Worm (Caenorhabditis elegans) whole organism, young adult: ENCODE measurements around the gene odr-10.

Experiments
- D2030.7 ChIP-seq: fragments of 200-800 bp; sonication (Bioruptor generic); IDR thresholded peaks from 2 replicates; pipeline ENCODE4 v1.3.6; 2022; ENCODE audit warnings: missing genetic modification reagents, missing genetic modification characterization, missing compliant biosample characterization
- F10E7.11 ChIP-seq: sonication (generic microtip); optimal IDR thresholded peaks from 2 replicates; lab custom pipeline; 2017; ENCODE audit warnings: mild to moderate bottlenecking, missing genetic modification characterization, moderate library complexity, missing compliant biosample characterization
- F22D6.2 ChIP-seq: sonication (generic microtip); optimal IDR thresholded peaks from 2 replicates; lab custom pipeline; 2016; ENCODE audit warnings: mild to moderate bottlenecking, missing genetic modification characterization, missing compliant biosample characterization
- F39B2.1 ChIP-seq: fragments of 200-800 bp; sonication (Bioruptor generic); IDR thresholded peaks from 2 replicates; pipeline ENCODE4 v1.3.6; 2022; ENCODE audit warnings: missing genetic modification reagents, missing genetic modification characterization, missing compliant biosample characterization
- F57C9.4 ChIP-seq: sonication (generic microtip); optimal IDR thresholded peaks from 2 replicates; lab custom pipeline; 2017; ENCODE audit warnings: mild to moderate bottlenecking, missing genetic modification characterization, missing compliant biosample characterization
- K11D2.4 ChIP-seq: fragments of 200-800 bp; sonication (Bioruptor generic); IDR thresholded peaks from 2 replicates; pipeline ENCODE4 v1.3.6; 2022; ENCODE audit warnings: missing genetic modification reagents, missing genetic modification characterization, missing compliant biosample characterization
- Y53G8AR.9 ChIP-seq: fragments of 200-800 bp; sonication (Bioruptor generic); conservative IDR thresholded peaks from 2 replicates; pipeline ENCODE4 v1.3.6; 2022; ENCODE audit warnings: missing genetic modification reagents, missing genetic modification characterization, missing compliant biosample characterization
- Y67H2A.10 ChIP-seq: fragments of 200-800 bp; sonication (Bioruptor generic); conservative IDR thresholded peaks from 2 replicates; pipeline ENCODE4 v1.3.6; 2022; ENCODE audit warnings: missing genetic modification reagents, missing genetic modification characterization, missing compliant biosample characterization
- Y95B8A.8 ChIP-seq: fragments of 200-800 bp; sonication (Bioruptor generic); IDR thresholded peaks from 2 replicates; pipeline ENCODE4 v1.3.6; 2022; ENCODE audit warnings: missing genetic modification reagents, missing genetic modification characterization, missing compliant biosample characterization
- ama-1 ChIP-seq, 3 experiments: fragments of 150-350 bp in 1 of 3; sonication (generic microtip) in 2 of 3; optimal IDR thresholded peaks; 2 replicates each; lab custom pipeline; 2014 to 2018; ENCODE audit warnings: missing biosample characterization in 2 of 3, missing genetic modification characterization in 2 of 3, missing genetic modification reagents in 2 of 3
- aptf-2 ChIP-seq: fragments of 200-800 bp; sonication (Bioruptor generic); conservative IDR thresholded peaks from 2 replicates; pipeline ENCODE4 v1.3.6; 2022; ENCODE audit warnings: missing genetic modification reagents, missing genetic modification characterization, missing compliant biosample characterization
- aptf-3 ChIP-seq: fragments of 200-800 bp; sonication (Bioruptor generic); IDR thresholded peaks from 2 replicates; pipeline ENCODE4 v1.3.6; 2022; ENCODE audit warnings: missing genetic modification characterization, missing compliant biosample characterization
- atf-7 ChIP-seq: sonication (generic microtip); optimal IDR thresholded peaks from 2 replicates; lab custom pipeline; 2017; ENCODE audit warnings: mild to moderate bottlenecking, missing genetic modification characterization, missing compliant biosample characterization
- athp-1 ChIP-seq: sonication (generic microtip); optimal IDR thresholded peaks from 2 replicates; lab custom pipeline; 2017; ENCODE audit warnings: mild to moderate bottlenecking, missing genetic modification characterization, missing compliant biosample characterization
- attf-6 ChIP-seq: fragments of 200-800 bp; sonication (Bioruptor generic); IDR thresholded peaks from 2 replicates; pipeline ENCODE4 v1.3.6; 2022; ENCODE audit warnings: missing genetic modification reagents, missing genetic modification characterization, missing compliant biosample characterization
- bed-1 ChIP-seq: fragments of 200-800 bp; sonication (Bioruptor generic); IDR thresholded peaks from 2 replicates; pipeline ENCODE4 v1.3.6; 2022; ENCODE audit warnings: missing genetic modification reagents, missing genetic modification characterization, missing compliant biosample characterization
- bed-2 ChIP-seq: fragments of 200-800 bp; sonication (Bioruptor generic); IDR thresholded peaks from 2 replicates; pipeline ENCODE4 v1.3.6; 2022; ENCODE audit warnings: missing genetic modification reagents, missing genetic modification characterization, missing compliant biosample characterization
- ceh-58 ChIP-seq: fragments of 200-800 bp; sonication (Bioruptor generic); IDR thresholded peaks from 2 replicates; pipeline ENCODE4 v1.3.6; 2022; ENCODE audit warnings: missing genetic modification characterization, missing compliant biosample characterization
- dox-1 ChIP-seq: fragments of 200-800 bp; sonication (Bioruptor generic); IDR thresholded peaks from 2 replicates; pipeline ENCODE4 v1.3.6; 2022; ENCODE audit warnings: missing genetic modification reagents, missing genetic modification characterization, missing compliant biosample characterization
- dpl-1 ChIP-seq: fragments of 150-350 bp; optimal IDR thresholded peaks from 2 replicates; lab custom pipeline; 2014; ENCODE audit warnings: missing biosample characterization, missing genetic modification reagents, missing genetic modification characterization
- efl-1 ChIP-seq: fragments of 150-350 bp; optimal IDR thresholded peaks from 2 replicates; lab custom pipeline; 2014; ENCODE audit warnings: missing biosample characterization, missing genetic modification reagents, missing genetic modification characterization
- fkh-3 ChIP-seq: sonication (generic microtip); optimal IDR thresholded peaks from 2 replicates; lab custom pipeline; 2016; ENCODE audit warnings: mild to moderate bottlenecking, missing genetic modification characterization, missing compliant biosample characterization
- gei-17 ChIP-seq: fragments of 200-800 bp; sonication (Bioruptor generic); optimal IDR thresholded peaks from 2 replicates; lab custom pipeline; 2018; ENCODE audit warnings: mild to moderate bottlenecking, missing genetic modification characterization, missing compliant biosample characterization
- hmg-1.2 ChIP-seq: fragments of 200-800 bp; sonication (Bioruptor generic); IDR thresholded peaks from 2 replicates; pipeline ENCODE4 v1.3.6; 2022; ENCODE audit warnings: missing genetic modification reagents, missing genetic modification characterization, missing compliant biosample characterization
- hmg-20 ChIP-seq: fragments of 200-800 bp; sonication (Bioruptor generic); IDR thresholded peaks from 2 replicates; pipeline ENCODE4 v1.3.6; 2022; ENCODE audit warnings: missing genetic modification reagents, missing genetic modification characterization, missing compliant biosample characterization
- hsf-1 ChIP-seq: fragments of 200-800 bp; sonication (Bioruptor generic); IDR thresholded peaks from 2 replicates; pipeline ENCODE4 v1.3.6; 2022; ENCODE audit warnings: missing genetic modification reagents, missing genetic modification characterization, missing compliant biosample characterization
- lag-1 ChIP-seq: fragments of 200-800 bp; sonication (Bioruptor generic); IDR thresholded peaks from 2 replicates; pipeline ENCODE4 v1.3.6; 2022; ENCODE audit warnings: missing genetic modification reagents, missing genetic modification characterization, missing compliant biosample characterization
- lin-26 ChIP-seq: fragments of 200-800 bp; sonication (Bioruptor generic); IDR thresholded peaks from 2 replicates; pipeline ENCODE4 v1.3.6; 2022; ENCODE audit warnings: missing genetic modification reagents, missing genetic modification characterization, missing compliant biosample characterization
- lin-35 ChIP-seq, 3 experiments: fragments of 150-350 bp in 2 of 3; sonication (generic microtip) in 1 of 3; optimal IDR thresholded peaks; 2 replicates each; lab custom pipeline; 2014 to 2018; ENCODE audit warnings: missing biosample characterization in 3 of 3, missing genetic modification characterization in 3 of 3, missing genetic modification reagents in 3 of 3
- lin-40 ChIP-seq: sonication (generic microtip); optimal IDR thresholded peaks from 2 replicates; lab custom pipeline; 2016; ENCODE audit warnings: missing genetic modification characterization, mild to moderate bottlenecking, missing compliant biosample characterization, missing genotype, missing genetic modification reagents
- lin-54 ChIP-seq: fragments of 200-800 bp; sonication (Bioruptor generic); optimal IDR thresholded peaks from 2 replicates; lab custom pipeline; 2018; ENCODE audit warnings: mild to moderate bottlenecking, missing genetic modification characterization, missing compliant biosample characterization
- lsl-1 ChIP-seq: fragments of 200-800 bp; sonication (Bioruptor generic); optimal IDR thresholded peaks from 2 replicates; lab custom pipeline; 2018; ENCODE audit warnings: mild to moderate bottlenecking, missing genetic modification characterization, moderate library complexity, missing compliant biosample characterization
- madf-10 ChIP-seq: sonication (generic microtip); optimal IDR thresholded peaks from 2 replicates; lab custom pipeline; 2016; ENCODE audit warnings: mild to moderate bottlenecking, missing genetic modification characterization, missing compliant biosample characterization
- madf-6 ChIP-seq: fragments of 200-800 bp; sonication (Bioruptor generic); IDR thresholded peaks from 2 replicates; pipeline ENCODE4 v1.3.6; 2022; ENCODE audit warnings: missing genetic modification reagents, missing genetic modification characterization, missing compliant biosample characterization
- mel-28 ChIP-seq: sonication (generic microtip); optimal IDR thresholded peaks from 2 replicates; lab custom pipeline; 2016; ENCODE audit warnings: borderline replicate concordance, mild to moderate bottlenecking, missing genetic modification characterization, missing compliant biosample characterization
- mes-4 ChIP-seq: sonication (generic microtip); optimal IDR thresholded peaks from 2 replicates; lab custom pipeline; 2016; ENCODE audit warnings: missing genotype, missing genetic modification characterization, missing compliant biosample characterization
- nfya-1 ChIP-seq: sonication (generic microtip); optimal IDR thresholded peaks from 2 replicates; lab custom pipeline; 2017; ENCODE audit warnings: antibody characterized with exemption, missing compliant biosample characterization, missing genetic modification characterization, borderline replicate concordance; ENCODE audit not compliant: insufficient read depth
- nhr-80 ChIP-seq: sonication (generic microtip); optimal IDR thresholded peaks from 2 replicates; lab custom pipeline; 2016; ENCODE audit warnings: missing genetic modification characterization, missing compliant biosample characterization
- nhr-90 ChIP-seq: sonication (generic microtip); optimal IDR thresholded peaks from 2 replicates; lab custom pipeline; 2016; ENCODE audit warnings: missing genotype, mild to moderate bottlenecking, missing genetic modification characterization, missing compliant biosample characterization
- snpc-3.4 ChIP-seq: sonication (generic microtip); optimal IDR thresholded peaks from 2 replicates; lab custom pipeline; 2017; ENCODE audit warnings: missing genetic modification characterization, mild to moderate bottlenecking, missing compliant biosample characterization, antibody characterized with exemption, moderate library complexity, missing genotype, missing genetic modification reagents
- tbp1 ChIP-seq: fragments of 200-800 bp; sonication (Bioruptor generic); optimal IDR thresholded peaks from 2 replicates; lab custom pipeline; 2018; ENCODE audit warnings: mild to moderate bottlenecking, missing genetic modification characterization, missing compliant biosample characterization
- tbx-9 ChIP-seq: sonication (generic microtip); optimal IDR thresholded peaks from 2 replicates; lab custom pipeline; 2016; ENCODE audit warnings: borderline replicate concordance, missing genetic modification characterization, inconsistent platforms, missing compliant biosample characterization
- tlf-1 ChIP-seq: fragments of 200-800 bp; sonication (Bioruptor generic); optimal IDR thresholded peaks from 2 replicates; lab custom pipeline; 2018; ENCODE audit warnings: mild to moderate bottlenecking, missing genetic modification characterization, missing compliant biosample characterization
- unc-130 ChIP-seq: sonication (generic microtip); optimal IDR thresholded peaks from 2 replicates; lab custom pipeline; 2016; ENCODE audit warnings: missing genetic modification reagents, missing genetic modification characterization, missing compliant biosample characterization
- zim-3 ChIP-seq: sonication (generic microtip); optimal IDR thresholded peaks from 2 replicates; lab custom pipeline; 2017; ENCODE audit warnings: mild to moderate bottlenecking, missing genetic modification characterization, moderate library complexity, missing compliant biosample characterization
- ztf-18 ChIP-seq: sonication (generic microtip); optimal IDR thresholded peaks from 2 replicates; lab custom pipeline; 2016; ENCODE audit warnings: missing genotype, mild to moderate bottlenecking, missing genetic modification characterization, missing compliant biosample characterization
- ztf-25 ChIP-seq: fragments of 200-800 bp; sonication (Bioruptor generic); IDR thresholded peaks from 2 replicates; pipeline ENCODE4 v1.3.6; 2022; ENCODE audit warnings: missing genetic modification reagents, missing genetic modification characterization, missing compliant biosample characterization
- ztf-28 ChIP-seq: fragments of 200-800 bp; sonication (Bioruptor generic); IDR thresholded peaks from 2 replicates; pipeline ENCODE4 v1.3.6; 2022; ENCODE audit warnings: missing genetic modification reagents, missing genetic modification characterization, missing compliant biosample characterization

odr-10 gene

ce11 chrX:6867707-6868106 is 2.0 kb upstream of the odr-10 start (continued):
- TF ChIP-seq lag-1 (GFP tag; lab: Robert Waterston, UW), result no peak
- TF ChIP-seq F10E7.11 (tag; lab: Kevin White, UChicago), result peak; percentile 60
- TF ChIP-seq bed-1 (GFP tag; lab: Robert Waterston, UW), result 0 out of 2 replicates have a peak, but pooled peaks have one; percentile 66
- peak; percentile 88 for TF ChIP-seq D2030.7 (GFP tag; lab: Robert Waterston, UW)
- TF ChIP-seq tbx-9, result no peak
- TF ChIP-seq K11D2.4 (GFP tag; lab: Robert Waterston, UW), result 0 out of 2 replicates have a peak, but pooled peaks have one; percentile 47
- TF ChIP-seq atf-7, result peak; percentile 58
- peak; percentile 86 for TF ChIP-seq ztf-25
- no peak for TF ChIP-seq aptf-2 (GFP tag; lab: Robert Waterston, UW)
- peak; percentile 94 for TF ChIP-seq tbp1 (GFP tag; lab: Kevin White, UChicago)
- peak; percentile 84 for TF ChIP-seq Y53G8AR.9 (GFP tag; lab: Robert Waterston, UW)
- TF ChIP-seq ztf-18 (tag; lab: Kevin White, UChicago), result peak; percentile 76
- TF ChIP-seq nhr-80, result peak; percentile 44
- TF ChIP-seq lin-54 (GFP tag; lab: Kevin White, UChicago), result peak; percentile 64
- TF ChIP-seq madf-6 (GFP tag; lab: Robert Waterston, UW), result peak; percentile 73
- peak; percentile 81 for TF ChIP-seq madf-10
- TF ChIP-seq attf-6, result peak; percentile 79
- TF ChIP-seq tlf-1 (GFP tag; lab: Kevin White, UChicago), result peak; percentile 54
- TF ChIP-seq Y67H2A.10 (GFP tag; lab: Robert Waterston, UW), result 0 out of 2 replicates have a peak, but pooled peaks have one; percentile 19
- TF ChIP-seq mes-4 (tag; lab: Kevin White, UChicago), result peak; percentile 91
- TF ChIP-seq fkh-3 (tag; lab: Kevin White, UChicago), result peak; percentile 35
- peak; percentile 33 for TF ChIP-seq F57C9.4 (tag; lab: Kevin White, UChicago)
- TF ChIP-seq hmg-20 (GFP tag; lab: Robert Waterston, UW), result peak; percentile 84
- no peak for TF ChIP-seq nfya-1
- peak; percentile 57 for TF ChIP-seq lin-40 (tag; lab: Kevin White, UChicago)
- peak; percentile 85 for TF ChIP-seq snpc-3.4 (tag; lab: Kevin White, UChicago)
- TF ChIP-seq lin-35 (GFP tag; optimal IDR thresholded peaks at IDR 0.05; lab: Kevin White, UChicago), result peak in 1 of 3 experiments; percentile 76
- TF ChIP-seq zim-3 (tag; lab: Kevin White, UChicago), result peak; percentile 91
- peak; percentile 87 for TF ChIP-seq nhr-90 (tag; lab: Kevin White, UChicago)
- peak; percentile 6 for TF ChIP-seq unc-130 (GFP tag; lab: Kevin White, UChicago)
- peak; percentile 68 for TF ChIP-seq gei-17 (GFP tag; lab: Kevin White, UChicago)
- peak; percentile 83 for TF ChIP-seq hmg-1.2
- no peak for TF ChIP-seq dpl-1
- TF ChIP-seq ama-1 (optimal IDR thresholded peaks at IDR 0.05; lab: Kevin White, UChicago), result no peak
- TF ChIP-seq ama-1 (GFP tag; optimal IDR thresholded peaks at IDR 0.05; lab: Kevin White, UChicago), result peak in 1 of 2 experiments; percentile 94
- TF ChIP-seq Y95B8A.8 (GFP tag; lab: Robert Waterston, UW), result peak; percentile 68; the same call in 1 of the 2 replicates
- TF ChIP-seq lin-26 (GFP tag; lab: Robert Waterston, UW), result peak; percentile 96
- 0 out of 2 replicates have a peak, but pooled peaks have one; percentile 44 for TF ChIP-seq ztf-28
- peak; percentile 23 for TF ChIP-seq efl-1 (GFP tag; lab: Kevin White, UChicago)
- 0 out of 2 replicates have a peak, but pooled peaks have one; percentile 31 for TF ChIP-seq F39B2.1 (GFP tag; lab: Robert Waterston, UW)
- peak; percentile 82; the same call in 1 of the 2 replicates for TF ChIP-seq ceh-58
- TF ChIP-seq hsf-1 (GFP tag; lab: Robert Waterston, UW), result peak; percentile 56; the same call in 1 of the 2 replicates
- TF ChIP-seq mel-28 (tag; lab: Kevin White, UChicago), result no peak
- peak; percentile 44 for TF ChIP-seq athp-1 (tag; lab: Kevin White, UChicago)
- TF ChIP-seq dox-1, result peak; percentile 90
- no peak for TF ChIP-seq F22D6.2 (tag; lab: Kevin White, UChicago)
- TF ChIP-seq bed-2 (GFP tag; lab: Robert Waterston, UW), result peak; percentile 84; the same call in 1 of the 2 replicates
- TF ChIP-seq lsl-1, result peak; percentile 39
- TF ChIP-seq aptf-3 (GFP tag; lab: Robert Waterston, UW), result peak; percentile 87; the same call in 1 of the 2 replicates
